Worm (Caenorhabditis elegans): Measurements from ENCODE around the gene hlh-15.
A peak's percentile ranks its signal among the peaks of the same experiment; 100 is the strongest.

The hlh-15 gene

ce11 chrX:2427404-2427803 is 14.2 kb upstream of the hlh-15 start, which contains the start of gene gcy-31:
gcy-31 (minus strand) TSS chrX:2427504.
- TF ChIP-seq skn-1 (tag; optimal IDR thresholded peaks at IDR 0.05) = no peak
- no peak for TF ChIP-seq nhr-23 (tag; optimal IDR thresholded peaks at IDR 0.05)
- TF ChIP-seq lin-11 (tag; optimal IDR thresholded peaks at IDR 0.05) = no peak
- TF ChIP-seq ceh-82 (tag; optimal IDR thresholded peaks at IDR 0.05) = no peak
- TF ChIP-seq crh-2 (tag; optimal IDR thresholded peaks at IDR 0.05) = no peak
- no peak for TF ChIP-seq sem-4 (tag; optimal IDR thresholded peaks at IDR 0.05)
- TF ChIP-seq snpc-4 (tag; optimal IDR thresholded peaks at IDR 0.05) = no peak
- no peak for TF ChIP-seq aly-2 (tag; optimal IDR thresholded peaks at IDR 0.05)
- TF ChIP-seq unc-62 (GFP tag; optimal IDR thresholded peaks at IDR 0.05) = no peak
- TF ChIP-seq peb-1 (tag; optimal IDR thresholded peaks at IDR 0.05) = no peak
- no peak for TF ChIP-seq lin-39 (tag; optimal IDR thresholded peaks at IDR 0.05)
- TF ChIP-seq dmd-4 (tag; optimal IDR thresholded peaks at IDR 0.05) = no peak
- no peak for TF ChIP-seq unc-55 (GFP tag; optimal IDR thresholded peaks at IDR 0.05)
- no peak for TF ChIP-seq elt-1 (tag; optimal IDR thresholded peaks at IDR 0.05)

ce11 chrX:2426932-2427331 is 13.8 kb upstream of the hlh-15 start:
- no peak for TF ChIP-seq mab-5 (tag; optimal IDR thresholded peaks at IDR 0.05)
- TF ChIP-seq Y55F3AM.14 (GFP tag; optimal IDR thresholded peaks at IDR 0.05) = no peak
- no peak for TF ChIP-seq R02D3.7 (tag; optimal IDR thresholded peaks at IDR 0.05)
- no peak for TF ChIP-seq sma-9 (GFP tag; optimal IDR thresholded peaks at IDR 0.05)
- TF ChIP-seq sma-9 (tag; optimal IDR thresholded peaks at IDR 0.05) = no peak
- peak; percentile 26 for TF ChIP-seq ceh-16 (tag; optimal IDR thresholded peaks at IDR 0.05)
- peak; percentile 32 for TF ChIP-seq nhr-25 (tag; optimal IDR thresholded peaks at IDR 0.05)

ce11 chrX:2425284-2425683 is 12.1 kb upstream of the hlh-15 start:
- TF ChIP-seq unc-55 (GFP tag; optimal IDR thresholded peaks at IDR 0.05) (no peak), nhr-129 (tag; optimal IDR thresholded peaks at IDR 0.05) (no peak), sem-4 (tag; optimal IDR thresholded peaks at IDR 0.05) (no peak), alr-1 (tag; optimal IDR thresholded peaks at IDR 0.05) (no peak), elt-1 (tag; optimal IDR thresholded peaks at IDR 0.05) (no peak), nhr-77 (tag; optimal IDR thresholded peaks at IDR 0.05) (no peak), nhr-237 (tag; optimal IDR thresholded peaks at IDR 0.05) (no peak), gmeb-1 (tag; optimal IDR thresholded peaks at IDR 0.05) (no peak), F13H6.1 (tag; optimal IDR thresholded peaks at IDR 0.05) (peak; percentile 14), egl-27 (tag; optimal IDR thresholded peaks at IDR 0.05) (peak; percentile 26), lin-13 (GFP tag; optimal IDR thresholded peaks at IDR 0.05) (no peak), fos-1 (tag; optimal IDR thresholded peaks at IDR 0.05) (peak; percentile 12), R02D3.7 (tag; optimal IDR thresholded peaks at IDR 0.05) (no peak)

- TF ChIP-seq lin-11 (tag; optimal IDR thresholded peaks at IDR 0.05) (no peak), ceh-16 (tag; optimal IDR thresholded peaks at IDR 0.05) (no peak), nhr-25 (tag; optimal IDR thresholded peaks at IDR 0.05) (no peak), nhr-237 (tag; optimal IDR thresholded peaks at IDR 0.05) (no peak), ztf-11 (tag; optimal IDR thresholded peaks at IDR 0.05) (no peak), unc-62 (GFP tag; optimal IDR thresholded peaks at IDR 0.05) (no peak), skn-1 (tag; optimal IDR thresholded peaks at IDR 0.05) (no peak), crh-2 (tag; optimal IDR thresholded peaks at IDR 0.05) (no peak), unc-55 (GFP tag; optimal IDR thresholded peaks at IDR 0.05) (no peak), peb-1 (tag; optimal IDR thresholded peaks at IDR 0.05) (no peak), blmp-1 (tag; optimal IDR thresholded peaks at IDR 0.05; ENCODE audit: insufficient read depth) (no peak), sem-4 (tag; optimal IDR thresholded peaks at IDR 0.05) (no peak), lsy-2 (tag; optimal IDR thresholded peaks at IDR 0.05) (no peak)
Measured at ce11 chrX:2422123-2422522, 8.9 kb upstream of the hlh-15 start.

ce11 chrX:2419777-2420176 is 6.6 kb upstream of the hlh-15 start, which contains the start of gene glr-7:
glr-7 (minus strand) TSS chrX:2419877.
- no peak for TF ChIP-seq ceh-16 (tag; optimal IDR thresholded peaks at IDR 0.05)
- TF ChIP-seq elt-1 (tag; optimal IDR thresholded peaks at IDR 0.05) = no peak
- no peak for TF ChIP-seq nhr-237 (tag; optimal IDR thresholded peaks at IDR 0.05)
- TF ChIP-seq nhr-129 (tag; optimal IDR thresholded peaks at IDR 0.05) = no peak
- no peak for TF ChIP-seq sem-4 (tag; optimal IDR thresholded peaks at IDR 0.05)
- TF ChIP-seq ztf-4 (tag; optimal IDR thresholded peaks at IDR 0.05) = no peak
- TF ChIP-seq ztf-1 (GFP tag; conservative IDR thresholded peaks at IDR 0.05) = no peak
- no peak for TF ChIP-seq lin-13 (GFP tag; optimal IDR thresholded peaks at IDR 0.05)
- no peak for TF ChIP-seq sma-9 (GFP tag; optimal IDR thresholded peaks at IDR 0.05)
- no peak for TF ChIP-seq sma-9 (tag; optimal IDR thresholded peaks at IDR 0.05)
- TF ChIP-seq egl-27 (tag; optimal IDR thresholded peaks at IDR 0.05) = no peak
- TF ChIP-seq snpc-4 (tag; optimal IDR thresholded peaks at IDR 0.05) = no peak
- TF ChIP-seq nhr-6 (tag; optimal IDR thresholded peaks at IDR 0.05) = no peak

All from whole organism, L2 larva.